Fruit fly (Drosophila melanogaster): ENCODE data around the gene Srg1.

Srg1 gene

DNA sequence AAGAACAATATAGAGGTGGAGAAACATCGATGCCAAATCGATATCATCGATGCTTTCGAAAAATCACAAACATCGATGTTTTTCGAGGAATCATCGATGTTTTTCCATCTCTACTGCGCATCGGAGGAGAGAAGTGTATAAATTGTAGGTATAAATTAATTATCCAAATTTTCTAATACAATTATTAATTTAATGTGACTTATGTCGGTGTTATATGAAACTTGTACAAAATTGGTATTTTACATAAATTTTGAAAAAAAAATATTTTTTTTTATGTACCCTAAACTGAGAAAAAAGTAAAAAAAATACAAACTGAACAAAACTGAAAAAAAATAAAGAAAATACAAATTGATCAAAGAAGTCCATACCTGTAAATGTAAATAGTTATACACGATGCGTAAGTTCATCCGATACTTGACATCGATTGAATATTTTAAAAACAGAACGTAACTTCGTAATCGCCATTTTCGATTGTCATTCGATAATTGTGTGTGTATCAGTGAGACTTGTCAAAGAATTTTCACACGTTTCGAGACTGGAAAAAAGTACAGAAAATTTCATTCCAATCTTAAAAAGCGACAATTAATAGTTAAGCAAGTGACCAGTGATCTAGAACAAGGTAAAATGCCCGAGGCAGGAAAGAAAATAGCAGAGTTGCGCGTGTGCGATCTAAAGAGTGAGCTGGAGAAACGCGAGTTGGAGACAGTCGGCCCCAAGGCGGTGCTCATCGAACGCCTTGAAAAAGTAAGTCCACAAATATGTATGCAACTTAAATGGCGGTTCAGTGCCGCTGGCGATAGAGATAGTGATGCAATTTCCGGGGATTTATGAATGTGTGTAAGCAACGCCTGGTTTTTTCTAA, 47.3 kb downstream of the Srg1 start, which contains the start of the genes CG5808 and Saf-B (continued):
- TF ChIP-seq CG3726 (GFP tag; IDR thresholded peaks at IDR 0.05) (no peak), Rfx (GFP tag; IDR thresholded peaks at IDR 0.05) (peak; percentile 53; the same call in 1 of the 2 replicates), CG8478 (optimal IDR thresholded peaks at IDR 0.05) (no peak), CG12744 (GFP tag; optimal IDR thresholded peaks at IDR 0.05) (no peak), CG8281 (tag; optimal IDR thresholded peaks at IDR 0.05) (no peak), Sox100B (GFP tag; optimal IDR thresholded peaks at IDR 0.05) (no peak), insv (GFP tag; optimal IDR thresholded peaks at IDR 0.05) (no peak), salm (tag; optimal IDR thresholded peaks at IDR 0.05) (no peak), Meics (GFP tag; optimal IDR thresholded peaks at IDR 0.05) (no peak), emc (GFP tag; optimal IDR thresholded peaks at IDR 0.05) (no peak), ash1 (GFP tag; optimal IDR thresholded peaks at IDR 0.05) (no peak), CG12659 (GFP tag; optimal IDR thresholded peaks at IDR 0.05) (peak; percentile 63), CG18619 (GFP tag; optimal IDR thresholded peaks at IDR 0.05) (no peak), sob (GFP tag; IDR thresholded peaks at IDR 0.05) (peak; percentile 33; the same call in 1 of the 2 replicates), fd96Cb (tag; optimal IDR thresholded peaks at IDR 0.05) (peak; percentile 38), shn (GFP tag; optimal IDR thresholded peaks at IDR 0.05) (no peak), MESR4 (GFP tag; optimal IDR thresholded peaks at IDR 0.05) (peak; percentile 98), Drgx (GFP tag; IDR thresholded peaks at IDR 0.05) (no peak), ERR (GFP tag; optimal IDR thresholded peaks at IDR 0.05) (no peak), CG10462 (GFP tag; optimal IDR thresholded peaks at IDR 0.05) (no peak), CG11456 (GFP tag; IDR thresholded peaks at IDR 0.05) (no peak), CG15696 (tag; optimal IDR thresholded peaks at IDR 0.05) (peak; percentile 43), CG4730 (GFP tag; IDR thresholded peaks at IDR 0.05) (no peak), fd3F (GFP tag; optimal IDR thresholded peaks at IDR 0.05) (no peak), kay (GFP tag; optimal IDR thresholded peaks at IDR 0.05) (peak; percentile 54), CG15073 (GFP tag; optimal IDR thresholded peaks at IDR 0.05) (no peak), pfk (GFP tag; optimal IDR thresholded peaks at IDR 0.05) (no peak), CG8388 (GFP tag; optimal IDR thresholded peaks at IDR 0.05) (no peak), Lhr (GFP tag; optimal IDR thresholded peaks at IDR 0.05) (peak; percentile 59), Oli (tag; optimal IDR thresholded peaks at IDR 0.05) (peak; percentile 13), unc-4 (GFP tag; IDR thresholded peaks at IDR 0.05; ENCODE audit: partially characterized antibody) (peak; percentile 77), nau (GFP tag; optimal IDR thresholded peaks at IDR 0.05) (no peak), CG17612 (GFP tag; IDR thresholded peaks at IDR 0.05) (no peak), CG8765 (GFP tag; IDR thresholded peaks at IDR 0.05) (no peak), tin (GFP tag; optimal IDR thresholded peaks at IDR 0.05) (peak; percentile 55), hth (optimal IDR thresholded peaks at IDR 0.05) (no peak), ssp (GFP tag; IDR thresholded peaks at IDR 0.05) (peak; percentile 66), pros (GFP tag; optimal IDR thresholded peaks at IDR 0.05) (no peak), CG6854 (GFP tag; optimal IDR thresholded peaks at IDR 0.05) (no peak), schlank (tag; optimal IDR thresholded peaks at IDR 0.05) (no peak), bsh (GFP tag; optimal IDR thresholded peaks at IDR 0.05) (no peak), CG34422 (GFP tag; IDR thresholded peaks at IDR 0.05) (no peak; the same call in 2 of the 3 replicates), CG14014 (GFP tag; IDR thresholded peaks at IDR 0.05) (no peak), dmrt11E (tag; optimal IDR thresholded peaks at IDR 0.05) (peak; percentile 29), CG2120 (GFP tag; optimal IDR thresholded peaks at IDR 0.05) (peak; percentile 22), ara (GFP tag; IDR thresholded peaks at IDR 0.05) (no peak), D19A (tag; optimal IDR thresholded peaks at IDR 0.05) (no peak), Dp (GFP tag; optimal IDR thresholded peaks at IDR 0.05) (peak; percentile 18), corto (GFP tag; optimal IDR thresholded peaks at IDR 0.05) (no peak), Gug (GFP tag; IDR thresholded peaks at IDR 0.05) (no peak)

Measured in whole organism, embryonic.